Worm (Caenorhabditis elegans) whole organism, midembryonic: ENCODE results near the gene srb-18.

Experiments used
- T22C8.4 ChIP-seq: fragments of 200-800 bp; sonication (Bioruptor generic); IDR thresholded peaks from 2 replicates; pipeline ENCODE4 v1.3.6; 2022; ENCODE audit warnings: missing genetic modification characterization, missing compliant biosample characterization
- flt-1 ChIP-seq: fragments of 200-800 bp; sonication (Bioruptor generic); IDR thresholded peaks from 2 replicates; pipeline ENCODE4 v1.3.6; 2022; ENCODE audit warnings: missing genetic modification characterization, missing compliant biosample characterization
- klf-2 ChIP-seq: fragments of 200-800 bp; sonication (Bioruptor generic); conservative IDR thresholded peaks from 2 replicates; pipeline ENCODE4 v1.3.6; 2022; ENCODE audit warnings: missing genetic modification reagents, missing genetic modification characterization, missing compliant biosample characterization
- med-1 ChIP-seq: sonication (generic microtip); optimal IDR thresholded peaks from 2 replicates; lab custom pipeline; 2017; ENCODE audit warnings: missing genetic modification characterization, mild to moderate bottlenecking, missing compliant biosample characterization, antibody characterized with exemption, missing genetic modification reagents; ENCODE audit not compliant: insufficient read depth
- ref-1 ChIP-seq: fragments of 200-800 bp; sonication (Bioruptor generic); conservative IDR thresholded peaks from 2 replicates; pipeline ENCODE4 v1.3.6; 2022; ENCODE audit warnings: missing genetic modification reagents, missing genetic modification characterization, missing compliant biosample characterization
- tab-1 ChIP-seq: fragments of 200-800 bp; sonication (Bioruptor generic); IDR thresholded peaks from 2 replicates; pipeline ENCODE4 v1.3.6; 2022; ENCODE audit warnings: missing genetic modification characterization, missing compliant biosample characterization

- TF ChIP-seq T22C8.4 (GFP tag; lab: Robert Waterston, UW) (no peak), ref-1 (GFP tag; lab: Robert Waterston, UW) (no peak), klf-2 (no peak), med-1 (no peak), flt-1 (GFP tag; lab: Robert Waterston, UW) (no peak), tab-1 (GFP tag; lab: Robert Waterston, UW) (no peak)
Observed at ce11 chrV:7555875-7556274, 40.8 kb downstream of the srb-18 start.
